Fruit fly (Drosophila melanogaster) whole organism, pupa: ENCODE measurements around the gene CG7943.

Experiments used
- CG10348 ChIP-seq: fragments of 200-800 bp; sonication (Bioruptor generic); IDR thresholded peaks from 2 replicates; pipeline ENCODE4 v1.3.6; 2022; ENCODE audit warnings: missing biosample characterization, missing genetic modification characterization
- CG12605 ChIP-seq: fragments of 200-800 bp; sonication (Bioruptor generic); IDR thresholded peaks from 2 replicates; pipeline ENCODE4 v1.3.6; 2022; ENCODE audit warnings: missing biosample characterization, missing genetic modification characterization
- CG13204 ChIP-seq: fragments of 200-800 bp; sonication (Bioruptor generic); optimal IDR thresholded peaks from 2 replicates; lab custom pipeline; 2018; ENCODE audit warnings: missing biosample characterization, mild to moderate bottlenecking, missing genetic modification characterization, moderate library complexity
- CG14655 ChIP-seq: fragments of 200-800 bp; sonication (Bioruptor generic); optimal IDR thresholded peaks from 3 replicates; lab custom pipeline; 2017; ENCODE audit warnings: mild to moderate bottlenecking, missing biosample characterization, missing genetic modification reagents, missing genetic modification characterization
- CG15710 ChIP-seq: fragments of 200-800 bp; sonication (Bioruptor generic); optimal IDR thresholded peaks from 2 replicates; lab custom pipeline; 2018; ENCODE audit warnings: missing biosample characterization, mild to moderate bottlenecking, missing genetic modification characterization, moderate library complexity
- CG17806 ChIP-seq: fragments of 200-800 bp; sonication (Bioruptor generic); optimal IDR thresholded peaks from 2 replicates; lab custom pipeline; 2018; ENCODE audit warnings: missing biosample characterization, mild to moderate bottlenecking, missing genetic modification characterization, moderate library complexity
- CG32121 ChIP-seq: fragments of 200-800 bp; sonication (Bioruptor generic); IDR thresholded peaks from 2 replicates; pipeline ENCODE4 v1.3.6; 2022; ENCODE audit warnings: missing biosample characterization, missing genetic modification characterization
- CG34367 ChIP-seq: fragments of 200-800 bp; sonication (Bioruptor generic); optimal IDR thresholded peaks from 2 replicates; lab custom pipeline; 2018; ENCODE audit warnings: missing biosample characterization, mild to moderate bottlenecking, missing genetic modification characterization
- CG4496 ChIP-seq: fragments of 200-800 bp; sonication (Bioruptor generic); IDR thresholded peaks from 3 replicates; pipeline ENCODE4 v1.3.6; 2022; ENCODE audit warnings: missing biosample characterization, missing genetic modification characterization
- CG8159 ChIP-seq: fragments of 200-800 bp; sonication (Bioruptor generic); optimal IDR thresholded peaks from 3 replicates; lab custom pipeline; 2018; ENCODE audit warnings: missing biosample characterization, mild to moderate bottlenecking, missing genetic modification characterization, moderate library complexity
- CG8301 ChIP-seq: fragments of 200-800 bp; sonication (Bioruptor generic); optimal IDR thresholded peaks from 2 replicates; lab custom pipeline; 2018; ENCODE audit warnings: missing biosample characterization, mild to moderate bottlenecking, missing genetic modification characterization
- CG9948 ChIP-seq: fragments of 200-800 bp; sonication (Bioruptor generic); optimal IDR thresholded peaks from 2 replicates; lab custom pipeline; 2018; ENCODE audit warnings: missing biosample characterization, mild to moderate bottlenecking, missing genetic modification characterization, moderate library complexity
- D1 ChIP-seq: fragments of 200-800 bp; sonication (Bioruptor generic); optimal IDR thresholded peaks from 2 replicates; lab custom pipeline; 2018; ENCODE audit warnings: missing biosample characterization, mild to moderate bottlenecking, missing genetic modification characterization, moderate library complexity
- EcR ChIP-seq: fragments of 200-800 bp; sonication (Bioruptor generic); optimal IDR thresholded peaks from 3 replicates; lab custom pipeline; 2019; ENCODE audit warnings: missing biosample characterization, missing genetic modification characterization, mild to moderate bottlenecking, moderate library complexity, missing genetic modification reagents
- Ets98B ChIP-seq: fragments of 200-800 bp; sonication (Bioruptor generic); IDR thresholded peaks from 2 replicates; pipeline ENCODE4 v1.3.6; 2022; ENCODE audit warnings: missing biosample characterization, missing genetic modification characterization
- Pif1A ChIP-seq: fragments of 200-800 bp; sonication (Bioruptor generic); optimal IDR thresholded peaks from 3 replicates; lab custom pipeline; 2016; ENCODE audit warnings: missing biosample characterization, missing genetic modification characterization
- Pif1B ChIP-seq: fragments of 200-800 bp; sonication (Bioruptor generic); optimal IDR thresholded peaks from 3 replicates; lab custom pipeline; 2016; ENCODE audit warnings: missing biosample characterization, missing genetic modification characterization
- Snoo ChIP-seq: fragments of 200-800 bp; sonication (Bioruptor generic); optimal IDR thresholded peaks from 3 replicates; lab custom pipeline; 2017; ENCODE audit warnings: missing biosample characterization, mild to moderate bottlenecking, missing genetic modification characterization, inconsistent platforms
- fd96Ca ChIP-seq: fragments of 200-800 bp; sonication (Bioruptor generic); IDR thresholded peaks from 3 replicates; pipeline ENCODE4 v1.3.6; 2022; ENCODE audit warnings: missing biosample characterization, missing genetic modification characterization
- gl ChIP-seq: fragments of 200-800 bp; sonication (Bioruptor generic); optimal IDR thresholded peaks from 2 replicates; lab custom pipeline; 2018; ENCODE audit warnings: missing biosample characterization, mild to moderate bottlenecking, missing genetic modification characterization
- rn ChIP-seq: fragments of 200-800 bp; sonication (Bioruptor generic); IDR thresholded peaks from 2 replicates; pipeline ENCODE4 v1.3.6; 2022; ENCODE audit warnings: missing biosample characterization, missing genetic modification characterization

Gene CG7943

dm6 chr3R:30039494-30039893 is 6.8 kb upstream of the CG7943 start, which contains the start of the genes janA, Sry-alpha and Sry-beta:
Gene janA, minus strand, starts transcription at chr3R:30039533.
Gene Sry-alpha, plus strand, starts transcription at chr3R:30039719.
Gene Sry-beta, plus strand, starts transcription at chr3R:30039719.
- peak; percentile 2 for TF ChIP-seq CG15710
- no peak for TF ChIP-seq CG14655
- no peak for TF ChIP-seq EcR (GFP tag; lab: Kevin White, UChicago)
- no peak for TF ChIP-seq CG12605
- no peak for TF ChIP-seq Pif1B

dm6 chr3R:30040879-30041278 is 5.4 kb upstream of the CG7943 start:
- no peak for TF ChIP-seq EcR (GFP tag; lab: Kevin White, UChicago)
- TF ChIP-seq CG9948: no peak
- no peak for TF ChIP-seq CG10348
- TF ChIP-seq CG8301 (tag; lab: Kevin White, UChicago): no peak
- TF ChIP-seq CG32121 (GFP tag; lab: Robert Waterston, UW): no peak
- no peak for TF ChIP-seq CG13204
- no peak for TF ChIP-seq CG17806
- no peak for TF ChIP-seq CG12605
- no peak for TF ChIP-seq fd96Ca (GFP tag; lab: Robert Waterston, UW)
- TF ChIP-seq CG34367 (tag; lab: Kevin White, UChicago): no peak
- TF ChIP-seq CG4496: no peak
- TF ChIP-seq D1 (tag; lab: Kevin White, UChicago): no peak
- TF ChIP-seq CG8159 (tag; lab: Kevin White, UChicago): no peak
- TF ChIP-seq CG15710: no peak
- no peak for TF ChIP-seq gl
- TF ChIP-seq CG14655: no peak
- TF ChIP-seq rn (GFP tag; lab: Robert Waterston, UW): no peak
- TF ChIP-seq Pif1B: no peak
- TF ChIP-seq Pif1A: no peak

dm6 chr3R:30043139-30043744 is 3.0 kb upstream of the CG7943 start, which contains the start of gene Sry-delta:
Gene Sry-delta, plus strand, starts transcription at chr3R:30043341.
- TF ChIP-seq CG34367 (tag; lab: Kevin White, UChicago) (no peak), fd96Ca (GFP tag; lab: Robert Waterston, UW) (peak; percentile 70; the same call in 2 of the 3 replicates), rn (GFP tag; lab: Robert Waterston, UW) (peak; percentile 42; the same call in 1 of the 2 replicates), CG17806 (peak; percentile 23), Snoo (tag; lab: Kevin White, UChicago) (peak; percentile 65), Ets98B (GFP tag; lab: Robert Waterston, UW) (peak; percentile 75), CG15710 (peak; percentile 48), CG4496 (peak; percentile 43; the same call in 2 of the 3 replicates), Pif1A (no peak)
- TF ChIP-seq, all 21 proteins: peak for 7

dm6 chr3R:30050448-30050847 is 4.2 kb downstream of the CG7943 start:
- TF ChIP-seq Snoo (tag; lab: Kevin White, UChicago) (no peak), CG14655 (no peak), CG4496 (no peak), Pif1B (no peak), CG8301 (tag; lab: Kevin White, UChicago) (no peak), EcR (GFP tag; lab: Kevin White, UChicago) (no peak), gl (no peak), fd96Ca (GFP tag; lab: Robert Waterston, UW) (no peak), D1 (tag; lab: Kevin White, UChicago) (no peak), CG17806 (no peak), CG15710 (no peak), CG13204 (no peak), CG8159 (tag; lab: Kevin White, UChicago) (no peak), CG32121 (GFP tag; lab: Robert Waterston, UW) (no peak), CG10348 (no peak), CG34367 (tag; lab: Kevin White, UChicago) (no peak), rn (GFP tag; lab: Robert Waterston, UW) (no peak), CG12605 (no peak)
- TF ChIP-seq, all 21 proteins: peak for 0

dm6 chr3R:30051933-30052332 is 5.7 kb downstream of the CG7943 start, which contains the start of gene CG15528:
Gene CG15528, minus strand, starts transcription at chr3R:30052112.
- TF ChIP-seq CG9948 (no peak), EcR (GFP tag; lab: Kevin White, UChicago) (no peak), CG8159 (tag; lab: Kevin White, UChicago) (no peak), Pif1A (no peak), CG13204 (no peak), Ets98B (GFP tag; lab: Robert Waterston, UW) (no peak), CG4496 (no peak), D1 (tag; lab: Kevin White, UChicago) (no peak), Pif1B (no peak), CG8301 (tag; lab: Kevin White, UChicago) (no peak), Snoo (tag; lab: Kevin White, UChicago) (no peak), fd96Ca (GFP tag; lab: Robert Waterston, UW) (no peak), CG12605 (no peak), rn (GFP tag; lab: Robert Waterston, UW) (no peak), CG32121 (GFP tag; lab: Robert Waterston, UW) (no peak), gl (no peak), CG14655 (no peak), CG17806 (no peak)

dm6 chr3R:30052455-30053046 is 6.3 kb downstream of the CG7943 start, which contains the start of gene Jasper:
Gene Jasper, plus strand, starts transcription at chr3R:30052514.
- no peak for TF ChIP-seq CG32121 (GFP tag; lab: Robert Waterston, UW)
- no peak for TF ChIP-seq CG17806
- no peak for TF ChIP-seq D1 (tag; lab: Kevin White, UChicago)
- no peak; the same call in 2 of the 3 replicates for TF ChIP-seq CG4496
- TF ChIP-seq rn (GFP tag; lab: Robert Waterston, UW): no peak
- TF ChIP-seq CG8301 (tag; lab: Kevin White, UChicago): no peak
- TF ChIP-seq Pif1A: no peak
- no peak for TF ChIP-seq CG8159 (tag; lab: Kevin White, UChicago)
- TF ChIP-seq CG34367 (tag; lab: Kevin White, UChicago): no peak
- TF ChIP-seq CG14655: no peak
- no peak for TF ChIP-seq Snoo (tag; lab: Kevin White, UChicago)
- no peak for TF ChIP-seq Pif1B
